Worm (Caenorhabditis elegans) whole organism, L1 larva: ENCODE results near the gene Y105C5A.24.

Source experiments
- blmp-1 ChIP-seq: fragments of 150-350 bp; optimal IDR thresholded peaks from 2 replicates; lab custom pipeline; 2014; ENCODE audit warnings: missing biosample characterization, missing genetic modification characterization
- ceh-8 ChIP-seq: fragments of 200-800 bp; sonication (Bioruptor generic); optimal IDR thresholded peaks from 2 replicates; lab custom pipeline; 2018; ENCODE audit warnings: mild to moderate bottlenecking, missing genetic modification characterization, moderate library complexity, missing compliant biosample characterization
- ceh-88 ChIP-seq: fragments of 200-800 bp; sonication (Bioruptor generic); IDR thresholded peaks from 2 replicates; pipeline ENCODE4 v1.3.6; 2022; ENCODE audit warnings: missing genetic modification characterization, missing compliant biosample characterization
- dpl-1 ChIP-seq, 3 experiments: fragments of 150-350 bp in 2 of 3; sonication (generic microtip) in 1 of 3; optimal IDR thresholded peaks; 2 replicates each; lab custom pipeline; 2014 to 2017; ENCODE audit warnings: missing biosample characterization in 3 of 3, missing genetic modification characterization in 3 of 3, missing genetic modification reagents in 3 of 3
- efl-1 ChIP-seq, 4 experiments: fragments of 150-350 bp; optimal IDR thresholded peaks in 3 of 4; peaks in 1 of 4; 1 replicate in 1 of 4; 2 replicates in 3 of 4; lab custom pipeline; 2014; ENCODE audit warnings: missing biosample characterization in 2 of 4, missing genetic modification characterization in 2 of 4, missing genetic modification reagents in 2 of 4
- egl-13 ChIP-seq: sonication (generic microtip); optimal IDR thresholded peaks from 2 replicates; lab custom pipeline; 2016; ENCODE audit warnings: missing genotype, missing genetic modification reagents, missing genetic modification characterization, missing compliant biosample characterization
- elt-3 ChIP-seq, 6 experiments: fragments of 150-350 bp in 1 of 6; sonication (generic microtip); optimal IDR thresholded peaks; 2 replicates each; lab custom pipeline; 2017 to 2018; ENCODE audit warnings: missing biosample characterization in 6 of 6, missing genetic modification characterization in 6 of 6, inconsistent platforms in 1 of 6
- fkh-10 ChIP-seq: sonication (generic microtip); optimal IDR thresholded peaks from 2 replicates; lab custom pipeline; 2017; ENCODE audit warnings: missing biosample characterization, missing genetic modification reagents, missing genetic modification characterization
- fkh-4 ChIP-seq: sonication (generic microtip); optimal IDR thresholded peaks from 2 replicates; lab custom pipeline; 2016; ENCODE audit warnings: missing compliant biosample characterization, missing genetic modification characterization, borderline replicate concordance
- fkh-8 ChIP-seq: sonication (generic microtip); optimal IDR thresholded peaks from 2 replicates; lab custom pipeline; 2016; ENCODE audit warnings: mild to moderate bottlenecking, missing genetic modification characterization, missing compliant biosample characterization
- grh-1 ChIP-seq: fragments of 200-800 bp; sonication (Bioruptor generic); IDR thresholded peaks from 2 replicates; pipeline ENCODE4 v1.3.6; 2022; ENCODE audit warnings: missing genetic modification reagents, missing genetic modification characterization, missing compliant biosample characterization
- hlh-17 ChIP-seq: fragments of 200-800 bp; sonication (Bioruptor generic); optimal IDR thresholded peaks from 2 replicates; lab custom pipeline; 2018; ENCODE audit warnings: missing genetic modification characterization, mild to moderate bottlenecking, missing compliant biosample characterization, moderate library complexity, borderline replicate concordance
- hpl-2 ChIP-seq: fragments of 150-350 bp; optimal IDR thresholded peaks from 2 replicates; lab custom pipeline; 2014; ENCODE audit warnings: missing biosample characterization, missing genetic modification reagents, missing genetic modification characterization
- lin-35 ChIP-seq, 2 experiments: fragments of 150-350 bp; optimal IDR thresholded peaks; 2 replicates each; lab custom pipeline; 2014; ENCODE audit warnings: missing biosample characterization in 2 of 2, missing genetic modification characterization in 2 of 2, missing genetic modification reagents in 2 of 2
- lir-3 ChIP-seq: sonication (generic microtip); optimal IDR thresholded peaks from 2 replicates; lab custom pipeline; 2016; ENCODE audit warnings: mild to moderate bottlenecking, missing genetic modification characterization, moderate library complexity, missing compliant biosample characterization; ENCODE audit not compliant: poor library complexity
- lsy-2 ChIP-seq, 2 experiments: fragments of 150-350 bp; optimal IDR thresholded peaks; 2 replicates each; lab custom pipeline; 2014; ENCODE audit warnings: missing biosample characterization in 2 of 2, missing genetic modification characterization in 2 of 2
- mef-2 ChIP-seq: fragments of 150-350 bp; optimal IDR thresholded peaks from 2 replicates; lab custom pipeline; 2014; ENCODE audit warnings: missing biosample characterization, missing genetic modification characterization
- nhr-19 ChIP-seq: fragments of 200-800 bp; sonication (Bioruptor generic); conservative IDR thresholded peaks from 2 replicates; pipeline ENCODE4 v1.3.6; 2022; ENCODE audit warnings: missing genetic modification characterization, missing compliant biosample characterization
- nhr-20 ChIP-seq: sonication (generic microtip); optimal IDR thresholded peaks from 2 replicates; lab custom pipeline; 2016; ENCODE audit warnings: mild to moderate bottlenecking, missing genetic modification characterization, missing compliant biosample characterization
- nhr-237 ChIP-seq: fragments of 150-350 bp; optimal IDR thresholded peaks from 2 replicates; lab custom pipeline; 2014; ENCODE audit warnings: missing biosample characterization, missing genetic modification characterization
- nhr-71 ChIP-seq: sonication (generic microtip); optimal IDR thresholded peaks from 2 replicates; lab custom pipeline; 2016; ENCODE audit warnings: mild to moderate bottlenecking, missing genetic modification characterization, moderate library complexity, missing compliant biosample characterization
- nhr-85 ChIP-seq: sonication (generic microtip); peaks from one replicate; lab custom pipeline; 2016; ENCODE audit warnings: missing genetic modification characterization, inconsistent platforms, missing compliant biosample characterization
- nhr-90 ChIP-seq: sonication (generic microtip); optimal IDR thresholded peaks from 2 replicates; lab custom pipeline; 2016; ENCODE audit warnings: mild to moderate bottlenecking, missing genetic modification characterization, missing compliant biosample characterization; ENCODE audit not compliant: poor library complexity
- skn-1 ChIP-seq: fragments of 150-350 bp; optimal IDR thresholded peaks from 2 replicates; lab custom pipeline; 2014; ENCODE audit warnings: missing biosample characterization, missing genetic modification characterization
- snu-23 ChIP-seq: sonication (generic microtip); optimal IDR thresholded peaks from 2 replicates; lab custom pipeline; 2016; ENCODE audit warnings: missing genetic modification characterization, missing compliant biosample characterization
- swsn-7 ChIP-seq: sonication (generic microtip); optimal IDR thresholded peaks from 2 replicates; lab custom pipeline; 2016; ENCODE audit warnings: missing genetic modification characterization, missing compliant biosample characterization
- tbx-2 ChIP-seq: sonication (generic microtip); optimal IDR thresholded peaks from 2 replicates; lab custom pipeline; 2016; ENCODE audit warnings: missing genetic modification characterization, missing compliant biosample characterization
- unc-86 ChIP-seq: sonication (generic microtip); optimal IDR thresholded peaks from 2 replicates; lab custom pipeline; 2016; ENCODE audit warnings: missing genetic modification characterization, missing compliant biosample characterization
- xbp-1 ChIP-seq: sonication (generic microtip); optimal IDR thresholded peaks from 2 replicates; lab custom pipeline; 2016; ENCODE audit warnings: missing genetic modification characterization, missing compliant biosample characterization
- ztf-11 ChIP-seq, 2 experiments: sonication (generic microtip); optimal IDR thresholded peaks; 2 replicates each; lab custom pipeline; 2016 to 2017; ENCODE audit warnings: missing genetic modification characterization in 2 of 2, missing biosample characterization in 1 of 2, missing compliant biosample characterization in 1 of 2

Gene Y105C5A.24

DNA sequence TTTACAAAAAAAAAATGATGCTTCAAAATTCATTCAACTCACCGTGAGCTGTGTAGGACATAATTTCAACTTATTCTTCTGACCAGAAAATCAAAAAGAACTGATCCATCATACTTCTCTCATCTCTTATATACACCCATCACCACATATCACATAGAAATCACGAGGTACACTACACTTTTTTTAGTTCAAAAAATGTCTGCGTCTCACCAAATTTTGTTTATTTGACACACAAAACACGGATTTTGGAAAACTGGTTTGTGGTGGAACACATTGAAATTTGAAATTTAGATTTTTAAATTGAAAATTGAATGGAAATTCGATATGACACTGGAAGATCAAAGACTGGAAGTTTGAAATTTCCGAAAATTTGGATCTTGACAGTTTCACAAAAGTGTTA lies 51.4 kb downstream of the Y105C5A.24 start, which contains the start of gene Y105C5B.5:
Gene Y105C5B.5, minus strand, starts transcription at position 103 of the 400 bp plus-strand sequence.
- TF ChIP-seq ceh-8 (GFP tag; lab: Kevin White, UChicago): no peak
- peak; percentile 46 for TF ChIP-seq tbx-2 (tag; lab: Kevin White, UChicago)
- TF ChIP-seq snu-23: peak; percentile 70
- peak in 1 of 3 experiments; percentile 7 for TF ChIP-seq dpl-1 (GFP tag; optimal IDR thresholded peaks at IDR 0.05; lab: Kevin White, UChicago)
- TF ChIP-seq ceh-88: no peak
- TF ChIP-seq grh-1: peak; percentile 85
- TF ChIP-seq nhr-20: peak; percentile 91
- no peak for TF ChIP-seq fkh-10 (GFP tag; lab: Kevin White, UChicago)
- no peak for TF ChIP-seq unc-86 (tag; lab: Kevin White, UChicago)
- peak; percentile 44 for TF ChIP-seq nhr-90 (tag; lab: Kevin White, UChicago)
- no peak for TF ChIP-seq swsn-7
- no peak for TF ChIP-seq xbp-1 (tag; lab: Kevin White, UChicago)
- no peak for TF ChIP-seq mef-2 (tag; lab: Kevin White, UChicago)
- TF ChIP-seq egl-13 (tag; lab: Kevin White, UChicago): no peak
- TF ChIP-seq lin-35 (GFP tag; optimal IDR thresholded peaks at IDR 0.05; lab: Kevin White, UChicago): peak in 1 of 2 experiments; percentile 59
- TF ChIP-seq lir-3 (tag; lab: Kevin White, UChicago): peak; percentile 32
- no peak for TF ChIP-seq nhr-237
- peak; percentile 87 for TF ChIP-seq nhr-85 (tag; lab: Kevin White, UChicago)
- TF ChIP-seq fkh-8 (tag; lab: Kevin White, UChicago): no peak
- TF ChIP-seq skn-1 (tag; lab: Kevin White, UChicago): no peak
- TF ChIP-seq hpl-2 (GFP tag; lab: Kevin White, UChicago): no peak
- peak; percentile 6 to 46 for TF ChIP-seq lsy-2 (tag; optimal IDR thresholded peaks at IDR 0.05; lab: Kevin White, UChicago)
- TF ChIP-seq hlh-17: no peak
- 0 out of 2 replicates have a peak, but pooled peaks have one; percentile 27 for TF ChIP-seq nhr-19
- no peak for TF ChIP-seq fkh-4 (tag; lab: Kevin White, UChicago)
- no peak for TF ChIP-seq blmp-1 (tag; lab: Kevin White, UChicago)
- TF ChIP-seq elt-3 (tag; optimal IDR thresholded peaks at IDR 0.05; lab: Kevin White, UChicago): peak in 2 of 6 experiments; percentile 29 to 64
- TF ChIP-seq nhr-71 (tag; lab: Kevin White, UChicago): peak; percentile 69
- TF ChIP-seq efl-1 (optimal IDR thresholded peaks at IDR 0.05; lab: Kevin White, UChicago): peak in 1 of 2 experiments; percentile 2
- no peak for TF ChIP-seq efl-1 (GFP tag; optimal IDR thresholded peaks at IDR 0.05 in 1 of 2; lab: Kevin White, UChicago)
- TF ChIP-seq ztf-11 (tag; optimal IDR thresholded peaks at IDR 0.05; lab: Kevin White, UChicago): no peak
